Worm (Caenorhabditis elegans) whole organism, midembryonic: ENCODE measurements around the gene Y48B6A.10.

Source experiments
- flt-1 ChIP-seq: fragments of 200-800 bp; sonication (Bioruptor generic); IDR thresholded peaks from 2 replicates; pipeline ENCODE4 v1.3.6; 2022; ENCODE audit warnings: missing genetic modification characterization, missing compliant biosample characterization
- klf-2 ChIP-seq: fragments of 200-800 bp; sonication (Bioruptor generic); conservative IDR thresholded peaks from 2 replicates; pipeline ENCODE4 v1.3.6; 2022; ENCODE audit warnings: missing genetic modification reagents, missing genetic modification characterization, missing compliant biosample characterization
- med-1 ChIP-seq: sonication (generic microtip); optimal IDR thresholded peaks from 2 replicates; lab custom pipeline; 2017; ENCODE audit warnings: missing genetic modification characterization, mild to moderate bottlenecking, missing compliant biosample characterization, antibody characterized with exemption, missing genetic modification reagents; ENCODE audit not compliant: insufficient read depth
- ref-1 ChIP-seq: fragments of 200-800 bp; sonication (Bioruptor generic); conservative IDR thresholded peaks from 2 replicates; pipeline ENCODE4 v1.3.6; 2022; ENCODE audit warnings: missing genetic modification reagents, missing genetic modification characterization, missing compliant biosample characterization
- tab-1 ChIP-seq: fragments of 200-800 bp; sonication (Bioruptor generic); IDR thresholded peaks from 2 replicates; pipeline ENCODE4 v1.3.6; 2022; ENCODE audit warnings: missing genetic modification characterization, missing compliant biosample characterization
- ztf-29 ChIP-seq: fragments of 200-800 bp; sonication (Bioruptor generic); IDR thresholded peaks from 2 replicates; pipeline ENCODE4 v1.3.6; 2022; ENCODE audit warnings: missing genetic modification reagents, missing genetic modification characterization, missing compliant biosample characterization

DNA sequence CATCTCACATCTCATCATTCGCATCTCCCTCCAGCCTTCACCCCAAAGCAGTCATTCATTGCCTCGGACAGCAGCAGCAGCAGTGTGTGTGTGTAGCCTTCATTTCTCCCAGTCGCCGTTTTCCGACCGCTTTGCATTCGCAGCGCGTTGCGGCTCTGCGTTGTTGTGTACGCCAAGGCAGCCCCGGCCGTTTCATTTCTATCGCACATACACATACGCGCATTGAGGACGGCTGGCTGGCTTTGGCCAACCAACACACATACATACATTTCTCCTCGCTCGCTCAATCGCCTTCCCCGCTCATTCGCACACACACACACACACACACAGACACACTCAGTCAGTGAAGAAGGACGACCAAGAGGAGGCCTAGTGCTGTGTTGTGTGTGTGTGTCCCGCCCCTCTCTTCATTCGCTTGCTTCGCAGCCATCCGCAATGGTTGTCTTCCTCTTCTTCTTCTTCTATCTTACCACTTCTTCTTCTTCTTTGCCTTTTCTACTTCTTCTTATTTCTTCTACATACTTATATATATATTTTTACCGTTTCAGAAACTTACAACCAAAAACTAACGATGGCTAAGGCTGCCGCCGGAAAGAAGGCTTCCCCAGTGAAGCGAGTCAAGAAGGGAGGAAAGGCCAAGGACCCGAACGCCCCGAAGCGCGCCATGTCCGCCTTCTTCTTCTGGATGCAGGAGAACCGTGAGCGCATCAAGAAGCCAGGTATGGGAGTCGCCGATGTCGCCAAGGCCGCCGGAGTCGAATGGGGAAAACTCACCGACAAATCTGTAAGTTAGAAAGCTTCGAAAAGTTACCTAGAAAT is 36.1 kb downstream of the Y48B6A.10 start, which contains the start of gene hmg-1.1:
- TF ChIP-seq ztf-29 (GFP tag; lab: Robert Waterston, UW) (peak; percentile 41; the same call in 1 of the 2 replicates), med-1 (GFP tag; lab: Kevin White, UChicago) (no peak), flt-1 (GFP tag; lab: Robert Waterston, UW) (peak; percentile 80; the same call in 1 of the 2 replicates), ref-1 (GFP tag; lab: Robert Waterston, UW) (no peak), tab-1 (no peak), klf-2 (GFP tag; lab: Robert Waterston, UW) (no peak)
